Fruit fly (Drosophila melanogaster) whole organism, adult: ENCODE measurements around the gene CecB.

Experiments used
- CG11617 ChIP-seq: fragments of 200-800 bp; sonication (Bioruptor generic); optimal IDR thresholded peaks from 2 replicates; lab custom pipeline; 2017; ENCODE audit warnings: mild to moderate bottlenecking, missing biosample characterization, missing genetic modification reagents, missing genetic modification characterization
- CG12768 ChIP-seq: fragments of 200-800 bp; sonication (Bioruptor generic); optimal IDR thresholded peaks from 2 replicates; lab custom pipeline; 2017; ENCODE audit warnings: missing biosample characterization, missing genetic modification characterization, mild to moderate bottlenecking, moderate library complexity, missing genetic modification reagents
- CG14711 ChIP-seq: fragments of 200-800 bp; sonication (Bioruptor generic); optimal IDR thresholded peaks from 2 replicates; lab custom pipeline; 2018; ENCODE audit warnings: missing biosample characterization, mild to moderate bottlenecking, missing genetic modification characterization, moderate library complexity
- CG1620 ChIP-seq: fragments of 200-800 bp; sonication (Bioruptor generic); optimal IDR thresholded peaks from 2 replicates; lab custom pipeline; 2016; ENCODE audit warnings: missing biosample characterization, missing genetic modification characterization
- CG33017 ChIP-seq: fragments of 200-800 bp; sonication (Bioruptor generic); optimal IDR thresholded peaks from 2 replicates; lab custom pipeline; 2018; ENCODE audit warnings: missing biosample characterization, mild to moderate bottlenecking, missing genetic modification characterization, moderate library complexity
- CG5204 ChIP-seq: fragments of 200-800 bp; sonication (Bioruptor generic); optimal IDR thresholded peaks from 2 replicates; lab custom pipeline; 2016; ENCODE audit warnings: missing biosample characterization, missing genetic modification characterization
- CG7045 ChIP-seq: fragments of 200-800 bp; sonication (Bioruptor generic); optimal IDR thresholded peaks from 2 replicates; lab custom pipeline; 2017; ENCODE audit warnings: missing biosample characterization, mild to moderate bottlenecking, missing genetic modification characterization
- CG7101 ChIP-seq: fragments of 200-800 bp; sonication (Bioruptor generic); optimal IDR thresholded peaks from 2 replicates; lab custom pipeline; 2018; ENCODE audit warnings: missing biosample characterization, mild to moderate bottlenecking, missing genetic modification characterization, moderate library complexity
- Clk ChIP-seq: fragments of 200-800 bp; sonication (Bioruptor generic); optimal IDR thresholded peaks from 2 replicates; lab custom pipeline; 2017; ENCODE audit warnings: missing biosample characterization, missing genetic modification characterization
- Crg-1 ChIP-seq: fragments of 200-800 bp; sonication (Bioruptor generic); optimal IDR thresholded peaks from 2 replicates; lab custom pipeline; 2016; ENCODE audit warnings: missing biosample characterization, missing genetic modification characterization
- Hr96 ChIP-seq: fragments of 200-800 bp; sonication (Bioruptor generic); optimal IDR thresholded peaks from 2 replicates; lab custom pipeline; 2016; ENCODE audit warnings: missing biosample characterization, missing genetic modification characterization
- Mnt ChIP-seq: fragments of 200-800 bp; sonication (Bioruptor generic); optimal IDR thresholded peaks from 2 replicates; lab custom pipeline; 2016; ENCODE audit warnings: missing biosample characterization, mild to moderate bottlenecking, missing genetic modification characterization
- bab1 ChIP-seq: fragments of 200-800 bp; sonication (Bioruptor generic); optimal IDR thresholded peaks from 3 replicates; lab custom pipeline; 2019; ENCODE audit warnings: missing biosample characterization, mild to moderate bottlenecking, missing genetic modification characterization, moderate library complexity
- cic ChIP-seq: fragments of 200-800 bp; sonication (Bioruptor generic); optimal IDR thresholded peaks from 2 replicates; lab custom pipeline; 2017; ENCODE audit warnings: missing biosample characterization, mild to moderate bottlenecking, missing genetic modification characterization, moderate library complexity
- cnc ChIP-seq, 2 experiments: fragments of >200 bp; optimal IDR thresholded peaks; 2 replicates each; lab custom pipeline; 2017
- kay ChIP-seq: fragments of 200-800 bp; sonication (Bioruptor generic); peaks from one replicate; lab custom pipeline; 2016; ENCODE audit warnings: missing biosample characterization, missing genetic modification characterization, borderline replicate concordance
- ovo ChIP-seq: fragments of 200-800 bp; sonication (Bioruptor generic); optimal IDR thresholded peaks from 2 replicates; lab custom pipeline; 2016; ENCODE audit warnings: missing biosample characterization, missing genetic modification characterization
- pad ChIP-seq: fragments of 200-800 bp; sonication (Bioruptor generic); optimal IDR thresholded peaks from 3 replicates; lab custom pipeline; 2017; ENCODE audit warnings: missing biosample characterization, missing genetic modification characterization, mild to moderate bottlenecking, moderate library complexity, missing genetic modification reagents
- tj ChIP-seq: fragments of 200-800 bp; sonication (Bioruptor generic); optimal IDR thresholded peaks from 3 replicates; lab custom pipeline; 2017; ENCODE audit warnings: missing biosample characterization, mild to moderate bottlenecking, missing genetic modification characterization, moderate library complexity
- toe ChIP-seq: fragments of 200-800 bp; sonication (Bioruptor generic); optimal IDR thresholded peaks from 2 replicates; lab custom pipeline; 2016; ENCODE audit warnings: missing biosample characterization, missing genetic modification characterization

The CecB gene

dm6 chr3R:30166159-30166784 is 47.3 kb downstream of the CecB start, which contains the start of gene VhaAC45RP:
Gene VhaAC45RP (minus strand): TSS chr3R:30166419.
- no peak for TF ChIP-seq ovo (GFP tag; lab: Kevin White, UChicago)
- TF ChIP-seq CG12768: no peak
- no peak for TF ChIP-seq CG14711 (tag; lab: Kevin White, UChicago)
- no peak for TF ChIP-seq pad (GFP tag; lab: Kevin White, UChicago)
- TF ChIP-seq CG11617 (GFP tag; lab: Kevin White, UChicago): no peak
- no peak for TF ChIP-seq Hr96
- TF ChIP-seq tj (GFP tag; lab: Kevin White, UChicago): no peak
- no peak for TF ChIP-seq cic (GFP tag; lab: Kevin White, UChicago)
- no peak for TF ChIP-seq CG7045 (GFP tag; lab: Kevin White, UChicago)
- TF ChIP-seq Mnt (GFP tag; lab: Kevin White, UChicago): no peak
- TF ChIP-seq CG7101 (tag; lab: Kevin White, UChicago): no peak
- TF ChIP-seq bab1 (GFP tag; lab: Kevin White, UChicago): no peak
- TF ChIP-seq CG33017 (tag; lab: Kevin White, UChicago): no peak
- no peak for TF ChIP-seq CG1620
- TF ChIP-seq CG5204 (GFP tag; lab: Kevin White, UChicago): no peak
- no peak for TF ChIP-seq cnc (optimal IDR thresholded peaks at IDR 0.05; lab: Kevin White, UChicago)
- no peak for TF ChIP-seq Clk (GFP tag; lab: Kevin White, UChicago)
- no peak for TF ChIP-seq toe
- TF ChIP-seq kay (GFP tag; lab: Kevin White, UChicago): no peak
- TF ChIP-seq Crg-1 (GFP tag; lab: Kevin White, UChicago): no peak

- no peak for TF ChIP-seq pad (GFP tag; lab: Kevin White, UChicago)
- no peak for TF ChIP-seq kay (GFP tag; lab: Kevin White, UChicago)
- TF ChIP-seq CG14711 (tag; lab: Kevin White, UChicago): no peak
- TF ChIP-seq toe: no peak
- TF ChIP-seq CG1620: no peak
- no peak for TF ChIP-seq CG5204 (GFP tag; lab: Kevin White, UChicago)
- no peak for TF ChIP-seq CG11617 (GFP tag; lab: Kevin White, UChicago)
- no peak for TF ChIP-seq CG33017 (tag; lab: Kevin White, UChicago)
Observed at dm6 chr3R:30164162-30164561, 49.4 kb downstream of the CecB start.
